Worm (Caenorhabditis elegans): ENCODE measurements around the gene apm-3.

- TF ChIP-seq sem-4 (tag; optimal IDR thresholded peaks at IDR 0.05) (no peak), ama-1 (optimal IDR thresholded peaks at IDR 0.05) (no peak), nhr-12 (tag; optimal IDR thresholded peaks at IDR 0.05) (no peak), lin-13 (GFP tag; optimal IDR thresholded peaks at IDR 0.05) (no peak), unc-62 (GFP tag; optimal IDR thresholded peaks at IDR 0.05) (no peak), lin-39 (tag; optimal IDR thresholded peaks at IDR 0.05) (no peak), fos-1 (tag; optimal IDR thresholded peaks at IDR 0.05) (no peak), C34F6.9 (tag; optimal IDR thresholded peaks at IDR 0.05) (no peak), lsy-2 (tag; optimal IDR thresholded peaks at IDR 0.05) (no peak), nhr-11 (tag; optimal IDR thresholded peaks at IDR 0.05) (no peak), F13H6.1 (tag; optimal IDR thresholded peaks at IDR 0.05) (no peak), ztf-4 (tag; optimal IDR thresholded peaks at IDR 0.05) (no peak), egl-27 (tag; optimal IDR thresholded peaks at IDR 0.05) (no peak), R02D3.7 (tag; optimal IDR thresholded peaks at IDR 0.05) (no peak)
Measured at ce11 chrX:994678-995077, 39.9 kb downstream of the apm-3 start.
